Worm (Caenorhabditis elegans): Measurements from ENCODE around the gene Y116A8C.23.

- TF ChIP-seq ref-1 (GFP tag; conservative IDR thresholded peaks at IDR 0.05) (no peak), ztf-23 (GFP tag; IDR thresholded peaks at IDR 0.05) (no peak), flt-1 (GFP tag; IDR thresholded peaks at IDR 0.05) (no peak), ztf-29 (GFP tag; IDR thresholded peaks at IDR 0.05) (no peak), med-1 (GFP tag; optimal IDR thresholded peaks at IDR 0.05; ENCODE audit: insufficient read depth) (no peak), klf-2 (GFP tag; conservative IDR thresholded peaks at IDR 0.05) (no peak), cog-1 (tag; optimal IDR thresholded peaks at IDR 0.05) (no peak)
Observed at ce11 chrIV:17104157-17104872, 51.0 kb downstream of the Y116A8C.23 start.
